Worm (Caenorhabditis elegans) whole organism, L4 larva: ENCODE data around the gene T07C4.12.

Experiments
- F26F4.8 ChIP-seq: fragments of 200-800 bp; sonication (Bioruptor generic); conservative IDR thresholded peaks from 2 replicates; pipeline ENCODE4 v1.3.6; 2022; ENCODE audit warnings: missing genetic modification characterization, missing compliant biosample characterization
- F37D6.2 ChIP-seq: sonication (generic microtip); optimal IDR thresholded peaks from 2 replicates; lab custom pipeline; 2016; ENCODE audit warnings: mild to moderate bottlenecking, missing genetic modification characterization, missing compliant biosample characterization
- F44E2.7 ChIP-seq: fragments of 200-800 bp; sonication (Bioruptor generic); IDR thresholded peaks from 2 replicates; pipeline ENCODE4 v2.1.2; 2022; ENCODE audit warnings: missing genetic modification characterization, missing compliant biosample characterization
- Y48G9A.11 ChIP-seq: fragments of 200-800 bp; sonication (Bioruptor generic); IDR thresholded peaks from 2 replicates; pipeline ENCODE4 v1.3.6; 2022; ENCODE audit warnings: missing genetic modification reagents, missing genetic modification characterization, missing compliant biosample characterization
- Y5F2A.4 ChIP-seq: fragments of 200-800 bp; sonication (Bioruptor generic); optimal IDR thresholded peaks from 2 replicates; lab custom pipeline; 2018; ENCODE audit warnings: mild to moderate bottlenecking, missing genetic modification characterization, missing compliant biosample characterization
- Y75B8A.6 ChIP-seq: fragments of 200-800 bp; sonication (Bioruptor generic); IDR thresholded peaks from 2 replicates; pipeline ENCODE4 v1.3.6; 2022; ENCODE audit warnings: missing genetic modification reagents, missing genetic modification characterization, missing compliant biosample characterization
- ama-1 ChIP-seq: fragments of 150-350 bp; optimal IDR thresholded peaks from 2 replicates; lab custom pipeline; 2014; ENCODE audit warnings: inconsistent platforms, mixed read lengths
- ceh-20 ChIP-seq: fragments of 200-800 bp; sonication (Bioruptor generic); IDR thresholded peaks from 2 replicates; pipeline ENCODE4 v1.3.6; 2022; ENCODE audit warnings: missing genetic modification reagents, missing genetic modification characterization, missing compliant biosample characterization
- ceh-62 ChIP-seq: sonication (generic microtip); optimal IDR thresholded peaks from 2 replicates; lab custom pipeline; 2017; ENCODE audit warnings: missing biosample characterization, missing genetic modification characterization
- ceh-82 ChIP-seq: sonication (generic microtip); optimal IDR thresholded peaks from 2 replicates; lab custom pipeline; 2017; ENCODE audit warnings: missing biosample characterization, missing genetic modification characterization
- cey-2 ChIP-seq: sonication (generic microtip); optimal IDR thresholded peaks from 3 replicates; lab custom pipeline; 2017; ENCODE audit warnings: missing genetic modification characterization, mild to moderate bottlenecking, missing compliant biosample characterization, antibody characterized with exemption, borderline replicate concordance; ENCODE audit not compliant: insufficient read depth
- daf-16 ChIP-seq, 3 experiments: sonication (generic microtip); optimal IDR thresholded peaks; 2 replicates each; lab custom pipeline; 2016 to 2017; ENCODE audit warnings: missing genetic modification characterization in 3 of 3, missing genetic modification reagents in 3 of 3, mild to moderate bottlenecking in 2 of 3, missing compliant biosample characterization in 2 of 3, missing biosample characterization in 1 of 3, moderate library complexity in 1 of 3
- daf-19 ChIP-seq: fragments of 200-800 bp; sonication (Bioruptor generic); conservative IDR thresholded peaks from 2 replicates; pipeline ENCODE4 v1.3.6; 2022; ENCODE audit warnings: missing genetic modification characterization, missing compliant biosample characterization
- dmd-9 ChIP-seq: fragments of 200-800 bp; sonication (Bioruptor generic); IDR thresholded peaks from 2 replicates; pipeline ENCODE4 v1.3.6; 2022; ENCODE audit warnings: missing genetic modification reagents, missing genetic modification characterization, missing compliant biosample characterization
- dpl-1 ChIP-seq: fragments of 150-350 bp; optimal IDR thresholded peaks from 2 replicates; lab custom pipeline; 2014; ENCODE audit warnings: missing biosample characterization, missing genetic modification reagents, missing genetic modification characterization
- egl-27 ChIP-seq: sonication (generic microtip); optimal IDR thresholded peaks from 3 replicates; lab custom pipeline; 2017; ENCODE audit warnings: missing biosample characterization, missing genetic modification reagents, missing genetic modification characterization
- gei-8 ChIP-seq: fragments of 200-800 bp; sonication (Bioruptor generic); optimal IDR thresholded peaks from 2 replicates; lab custom pipeline; 2018; ENCODE audit warnings: mild to moderate bottlenecking, missing genetic modification characterization, missing compliant biosample characterization
- hif-1 ChIP-seq, 2 experiments: sonication (generic microtip); optimal IDR thresholded peaks; 2 replicates each; lab custom pipeline; 2016 to 2017; ENCODE audit warnings: missing compliant biosample characterization in 2 of 2, missing genetic modification characterization in 2 of 2, missing genetic modification reagents in 2 of 2, missing genotype in 2 of 2, mild to moderate bottlenecking in 1 of 2
- hlh-11 ChIP-seq: fragments of 200-800 bp; sonication (Bioruptor generic); optimal IDR thresholded peaks from 2 replicates; lab custom pipeline; 2018; ENCODE audit warnings: mild to moderate bottlenecking, missing genetic modification characterization, missing compliant biosample characterization
- lin-1 ChIP-seq: fragments of 200-800 bp; sonication (Bioruptor generic); IDR thresholded peaks from 2 replicates; pipeline ENCODE4 v1.3.6; 2022; ENCODE audit warnings: missing genetic modification reagents, missing genetic modification characterization, missing compliant biosample characterization
- lin-13 ChIP-seq: fragments of 150-350 bp; optimal IDR thresholded peaks from 2 replicates; lab custom pipeline; 2014; ENCODE audit warnings: missing biosample characterization, missing genetic modification reagents, missing genetic modification characterization
- lin-15B ChIP-seq: fragments of 150-350 bp; sonication (generic microtip); optimal IDR thresholded peaks from 3 replicates; lab custom pipeline; 2014; ENCODE audit warnings: missing biosample characterization, missing genetic modification characterization
- lin-38 ChIP-seq: fragments of 200-800 bp; sonication (Bioruptor generic); IDR thresholded peaks from 2 replicates; pipeline ENCODE4 v1.3.6; 2022; ENCODE audit warnings: missing genetic modification reagents, missing genetic modification characterization, missing compliant biosample characterization
- mdl-1 ChIP-seq, 2 experiments: fragments of 150-350 bp in 1 of 2; sonication (generic microtip) in 1 of 2; optimal IDR thresholded peaks; 2 replicates each; lab custom pipeline; 2014 to 2017; ENCODE audit warnings: missing biosample characterization in 2 of 2, missing genetic modification characterization in 2 of 2
- mdt-29 ChIP-seq: fragments of 200-800 bp; sonication (Bioruptor generic); IDR thresholded peaks from 2 replicates; pipeline ENCODE4 v1.3.6; 2022; ENCODE audit warnings: missing genetic modification reagents, missing genetic modification characterization, missing compliant biosample characterization
- mep-1 ChIP-seq: fragments of 150-350 bp; sonication (generic microtip); optimal IDR thresholded peaks from 3 replicates; lab custom pipeline; 2014; ENCODE audit warnings: missing biosample characterization, missing genetic modification characterization
- mes-2 ChIP-seq: sonication (generic microtip); optimal IDR thresholded peaks from 2 replicates; lab custom pipeline; 2016; ENCODE audit warnings: missing genotype, mild to moderate bottlenecking, missing genetic modification characterization, missing compliant biosample characterization; ENCODE audit not compliant: poor library complexity, severe bottlenecking
- mxl-2 ChIP-seq: fragments of 200-800 bp; sonication (Bioruptor generic); conservative IDR thresholded peaks from 2 replicates; pipeline ENCODE4 v1.3.6; 2022; ENCODE audit warnings: missing genetic modification reagents, missing genetic modification characterization, missing compliant biosample characterization
- mxl-3 ChIP-seq: fragments of 200-800 bp; sonication (Bioruptor generic); optimal IDR thresholded peaks from 2 replicates; lab custom pipeline; 2018; ENCODE audit warnings: mild to moderate bottlenecking, missing genetic modification characterization, missing compliant biosample characterization
- nhr-10 ChIP-seq: fragments of 150-350 bp; optimal IDR thresholded peaks from 2 replicates; lab custom pipeline; 2014; ENCODE audit warnings: missing biosample characterization, missing genetic modification characterization
- nhr-11 ChIP-seq: fragments of 150-350 bp; optimal IDR thresholded peaks from 2 replicates; lab custom pipeline; 2014; ENCODE audit warnings: missing biosample characterization, missing genetic modification characterization
- nhr-237 ChIP-seq: sonication (generic microtip); optimal IDR thresholded peaks from 2 replicates; lab custom pipeline; 2017; ENCODE audit warnings: missing biosample characterization, missing genetic modification characterization
- nhr-28 ChIP-seq: fragments of 150-350 bp; optimal IDR thresholded peaks from 2 replicates; lab custom pipeline; 2014; ENCODE audit warnings: missing biosample characterization, missing genetic modification characterization
- nhr-41 ChIP-seq: fragments of 200-800 bp; sonication (Bioruptor generic); IDR thresholded peaks from 2 replicates; pipeline ENCODE4 v1.3.6; 2022; ENCODE audit warnings: missing genetic modification reagents, missing genetic modification characterization, missing compliant biosample characterization
- nhr-42 ChIP-seq: fragments of 200-800 bp; sonication (Bioruptor generic); IDR thresholded peaks from 2 replicates; pipeline ENCODE4 v1.3.6; 2022; ENCODE audit warnings: missing genetic modification characterization, missing compliant biosample characterization
- nhr-48 ChIP-seq: sonication (generic microtip); optimal IDR thresholded peaks from 2 replicates; lab custom pipeline; 2016; ENCODE audit warnings: mild to moderate bottlenecking, missing genetic modification characterization, missing compliant biosample characterization
- nhr-6 ChIP-seq: fragments of 150-350 bp; optimal IDR thresholded peaks from 2 replicates; lab custom pipeline; 2014; ENCODE audit warnings: missing biosample characterization, missing genetic modification characterization
- pha-4 ChIP-seq, 2 experiments: fragments of 150-350 bp in 1 of 2; fragments of 200-800 bp in 1 of 2; sonication (Bioruptor generic) in 1 of 2; IDR thresholded peaks in 1 of 2; optimal IDR thresholded peaks in 1 of 2; 2 replicates each; pipeline versions ENCODE4 v1.3.6 to Lab custom; 2014 to 2022; ENCODE audit warnings: missing genetic modification characterization in 2 of 2, missing genetic modification reagents in 2 of 2, missing biosample characterization in 1 of 2, missing compliant biosample characterization in 1 of 2
- sdz-12 ChIP-seq: fragments of 200-800 bp; sonication (Bioruptor generic); optimal IDR thresholded peaks from 2 replicates; lab custom pipeline; 2018; ENCODE audit warnings: mild to moderate bottlenecking, missing genetic modification characterization, missing compliant biosample characterization
- unc-130 ChIP-seq: sonication (generic microtip); optimal IDR thresholded peaks from 2 replicates; lab custom pipeline; 2016; ENCODE audit warnings: missing genetic modification reagents, missing genetic modification characterization, missing compliant biosample characterization
- unc-39 ChIP-seq: sonication (generic microtip); optimal IDR thresholded peaks from 2 replicates; lab custom pipeline; 2017; ENCODE audit warnings: missing biosample characterization, missing genetic modification characterization
- unc-62 ChIP-seq, 3 experiments: fragments of 150-350 bp in 1 of 3; sonication (generic microtip); optimal IDR thresholded peaks in 2 of 3; peaks in 1 of 3; 1 replicate in 1 of 3; 2 replicates in 2 of 3; lab custom pipeline; 2014 to 2017; ENCODE audit warnings: missing biosample characterization in 3 of 3, missing genetic modification characterization in 3 of 3, missing genetic modification reagents in 3 of 3, missing genotype in 1 of 3
- vab-7 ChIP-seq: fragments of 200-800 bp; sonication (Bioruptor generic); IDR thresholded peaks from 2 replicates; pipeline ENCODE4 v1.3.6; 2022; ENCODE audit warnings: missing genetic modification reagents, missing genetic modification characterization, missing compliant biosample characterization
- zfp-3 ChIP-seq: fragments of 200-800 bp; sonication (Bioruptor generic); conservative IDR thresholded peaks from 2 replicates; pipeline ENCODE4 v1.3.6; 2022; ENCODE audit warnings: missing genetic modification reagents, missing genetic modification characterization, missing compliant biosample characterization
- ztf-11 ChIP-seq: fragments of 150-350 bp; optimal IDR thresholded peaks from 2 replicates; lab custom pipeline; 2014; ENCODE audit warnings: missing biosample characterization, missing genetic modification characterization
- ztf-7 ChIP-seq: fragments of 150-350 bp; optimal IDR thresholded peaks from 2 replicates; lab custom pipeline; 2014; ENCODE audit warnings: missing biosample characterization, missing genetic modification characterization

The T07C4.12 gene

ce11 chrIII:10333961-10334542 lies 1.6 kb upstream of the T07C4.12 start, which contains the start of the genes jmjd-4 and mev-1 (continued):
- TF ChIP-seq unc-62 (GFP tag; optimal IDR thresholded peaks at IDR 0.05 in 1 of 2; lab: Kevin White, UChicago) (no peak), unc-62 (tag; optimal IDR thresholded peaks at IDR 0.05; lab: Kevin White, UChicago) (no peak), nhr-11 (tag; lab: Kevin White, UChicago) (peak; percentile 61), lin-1 (GFP tag; lab: Robert Waterston, UW) (peak; percentile 72; the same call in 1 of the 2 replicates), ztf-11 (no peak), lin-13 (GFP tag; lab: Kevin White, UChicago) (peak; percentile 86), nhr-41 (GFP tag; lab: Robert Waterston, UW) (peak; percentile 49; the same call in 1 of the 2 replicates), dmd-9 (GFP tag; lab: Robert Waterston, UW) (no peak), mep-1 (tag; lab: Kevin White, UChicago) (peak; percentile 88), lin-38 (GFP tag; lab: Robert Waterston, UW) (peak; percentile 91), mxl-3 (GFP tag; lab: Kevin White, UChicago) (peak; percentile 63), nhr-42 (GFP tag; lab: Robert Waterston, UW) (0 out of 2 replicates have a peak, but pooled peaks have one; percentile 67), mdt-29 (GFP tag; lab: Robert Waterston, UW) (peak; percentile 78), unc-39 (tag; lab: Kevin White, UChicago) (no peak), dpl-1 (peak; percentile 85), F44E2.7 (GFP tag; lab: Robert Waterston, UW) (no peak), daf-19 (GFP tag; lab: Robert Waterston, UW) (0 out of 2 replicates have a peak, but pooled peaks have one; percentile 67), Y5F2A.4 (GFP tag; lab: Kevin White, UChicago) (peak; percentile 24), nhr-48 (tag; lab: Kevin White, UChicago) (peak; percentile 44), zfp-3 (GFP tag; lab: Robert Waterston, UW) (peak; percentile 78), ceh-82 (tag; lab: Kevin White, UChicago) (no peak), cey-2 (tag; lab: Kevin White, UChicago) (no peak), nhr-10 (tag; lab: Kevin White, UChicago) (no peak), ceh-20 (GFP tag; lab: Robert Waterston, UW) (peak; percentile 86), sdz-12 (GFP tag; lab: Kevin White, UChicago) (no peak), nhr-28 (tag; lab: Kevin White, UChicago) (peak; percentile 47), ztf-7 (tag; lab: Kevin White, UChicago) (peak; percentile 5), ceh-62 (no peak), nhr-237 (no peak), mdl-1 (tag; optimal IDR thresholded peaks at IDR 0.05; lab: Kevin White, UChicago) (peak in 1 of 2 experiments; percentile 42), mxl-2 (GFP tag; lab: Robert Waterston, UW) (peak; percentile 58; the same call in 1 of the 2 replicates), F37D6.2 (peak; percentile 72), F26F4.8 (no peak), daf-16 (GFP tag; optimal IDR thresholded peaks at IDR 0.05; lab: Kevin White, UChicago) (peak in 1 of 2 experiments; percentile 55), daf-16 (tag; optimal IDR thresholded peaks at IDR 0.05; lab: Kevin White, UChicago) (peak; percentile 84), hlh-11 (peak; percentile 90), egl-27 (tag; lab: Kevin White, UChicago) (no peak)
- TF ChIP-seq, all 104 proteins: peak for 60

DNA sequence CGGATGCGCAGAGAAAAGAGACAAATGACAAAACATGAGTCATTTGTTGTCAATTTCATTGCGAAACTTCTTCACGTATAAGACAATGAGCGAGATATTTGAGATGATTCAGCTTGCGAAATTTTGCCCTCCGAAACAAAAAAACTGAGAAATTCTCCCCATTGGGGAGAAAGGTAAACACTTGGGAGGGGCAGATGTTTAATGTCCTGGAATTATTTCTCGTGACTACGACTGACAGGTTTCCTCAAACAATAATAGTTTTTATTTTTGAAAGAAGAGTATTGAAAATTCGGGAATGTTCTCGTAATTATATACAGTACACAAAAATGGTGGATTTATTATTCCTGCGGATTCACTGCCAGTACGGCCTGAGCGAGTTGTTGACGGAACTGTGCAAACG lies 1.2 kb downstream of the T07C4.12 start:
- 0 out of 2 replicates have a peak, but pooled peaks have one; percentile 32 for TF ChIP-seq pha-4 (GFP tag; IDR thresholded peaks at IDR 0.05; lab: Robert Waterston, UW)
- peak; percentile 64 for TF ChIP-seq pha-4 (tag; optimal IDR thresholded peaks at IDR 0.05; lab: Kevin White, UChicago)
- no peak for TF ChIP-seq lin-15B (tag; lab: Kevin White, UChicago)
- no peak for TF ChIP-seq gei-8 (GFP tag; lab: Kevin White, UChicago)
- peak; percentile 17; the same call in 1 of the 2 replicates for TF ChIP-seq mdt-29 (GFP tag; lab: Robert Waterston, UW)
- TF ChIP-seq Y48G9A.11 (GFP tag; lab: Robert Waterston, UW), result no peak
- TF ChIP-seq mes-2, result no peak
- TF ChIP-seq unc-130 (GFP tag; lab: Kevin White, UChicago), result no peak
- no peak for TF ChIP-seq daf-19 (GFP tag; lab: Robert Waterston, UW)
- TF ChIP-seq hif-1 (tag; optimal IDR thresholded peaks at IDR 0.05; lab: Kevin White, UChicago), result peak in 1 of 2 experiments; percentile 25
- TF ChIP-seq cey-2 (tag; lab: Kevin White, UChicago), result no peak
- TF ChIP-seq ama-1 (lab: Kevin White, UChicago), result peak; percentile 42
- TF ChIP-seq nhr-6 (tag; lab: Kevin White, UChicago), result peak; percentile 15
- TF ChIP-seq mep-1 (tag; lab: Kevin White, UChicago), result peak; percentile 1
- TF ChIP-seq daf-16 (GFP tag; optimal IDR thresholded peaks at IDR 0.05; lab: Kevin White, UChicago), result no peak
- TF ChIP-seq daf-16 (tag; optimal IDR thresholded peaks at IDR 0.05; lab: Kevin White, UChicago), result peak; percentile 59
- no peak for TF ChIP-seq vab-7
- TF ChIP-seq Y75B8A.6 (GFP tag; lab: Robert Waterston, UW), result no peak
- TF ChIP-seq unc-62 (GFP tag; optimal IDR thresholded peaks at IDR 0.05 in 1 of 2; lab: Kevin White, UChicago), result no peak
- TF ChIP-seq unc-62 (tag; optimal IDR thresholded peaks at IDR 0.05; lab: Kevin White, UChicago), result no peak
